Fruit fly (Drosophila melanogaster) whole organism, embryonic: Measurements from ENCODE around the gene CG17839.

ENCODE experiments used
- Bgb ChIP-seq: fragments of 200-800 bp; sonication (Bioruptor generic); IDR thresholded peaks from 2 replicates; pipeline ENCODE4 v1.3.6; 2022; ENCODE audit warnings: missing biosample characterization, missing genetic modification characterization; ENCODE audit not compliant: partially characterized antibody
- CG13123 ChIP-seq: fragments of 200-800 bp; sonication (Bioruptor generic); optimal IDR thresholded peaks from 2 replicates; lab custom pipeline; 2016; ENCODE audit warnings: missing biosample characterization, missing genetic modification characterization
- CG14441 ChIP-seq: fragments of 200-800 bp; sonication (Bioruptor generic); IDR thresholded peaks from 2 replicates; pipeline ENCODE4 v1.3.6; 2022; ENCODE audit warnings: missing biosample characterization, missing genetic modification characterization
- CG1792 ChIP-seq: fragments of 200-800 bp; sonication (Bioruptor generic); optimal IDR thresholded peaks from 2 replicates; lab custom pipeline; 2016; ENCODE audit warnings: missing biosample characterization, missing genetic modification characterization
- CG18011 ChIP-seq: fragments of 200-800 bp; sonication (Bioruptor generic); optimal IDR thresholded peaks from 2 replicates; lab custom pipeline; 2017; ENCODE audit warnings: missing biosample characterization, missing genetic modification characterization, mild to moderate bottlenecking, moderate library complexity, missing genotype
- CG18599 ChIP-seq: fragments of 200-800 bp; sonication (Bioruptor generic); optimal IDR thresholded peaks from 3 replicates; lab custom pipeline; 2017; ENCODE audit warnings: missing biosample characterization, missing genetic modification characterization, mild to moderate bottlenecking, moderate library complexity, missing genetic modification reagents
- CG18619 ChIP-seq: fragments of 200-800 bp; sonication (Bioruptor generic); optimal IDR thresholded peaks from 3 replicates; lab custom pipeline; 2017; ENCODE audit warnings: missing biosample characterization, mild to moderate bottlenecking, missing genetic modification characterization
- CG2129 ChIP-seq: fragments of 200-800 bp; sonication (Bioruptor generic); IDR thresholded peaks from 2 replicates; pipeline ENCODE4 v1.3.6; 2022; ENCODE audit warnings: missing biosample characterization, missing genetic modification characterization; ENCODE audit not compliant: partially characterized antibody
- CG2202 ChIP-seq: fragments of 200-800 bp; sonication (Bioruptor generic); optimal IDR thresholded peaks from 2 replicates; lab custom pipeline; 2018; ENCODE audit warnings: missing biosample characterization, mild to moderate bottlenecking, missing genetic modification characterization
- CG30020 ChIP-seq: fragments of 200-800 bp; optimal IDR thresholded peaks from 2 replicates; lab custom pipeline; 2019; ENCODE audit warnings: missing biosample characterization, mild to moderate bottlenecking, missing genetic modification characterization, moderate library complexity
- CG34422 ChIP-seq: fragments of 200-800 bp; sonication (Bioruptor generic); IDR thresholded peaks from 3 replicates; pipeline ENCODE4 v1.3.6; 2022; ENCODE audit warnings: missing biosample characterization, missing genetic modification characterization
- CG6765 ChIP-seq: fragments of 200-800 bp; sonication (Bioruptor generic); optimal IDR thresholded peaks from 3 replicates; lab custom pipeline; 2017; ENCODE audit warnings: missing biosample characterization, mild to moderate bottlenecking, missing genetic modification characterization
- CG7839 ChIP-seq: fragments of 200-800 bp; sonication (Bioruptor generic); optimal IDR thresholded peaks from 3 replicates; lab custom pipeline; 2018; ENCODE audit warnings: missing biosample characterization, mild to moderate bottlenecking, missing genetic modification characterization, moderate library complexity
- CG8359 ChIP-seq: fragments of 200-800 bp; sonication (Bioruptor generic); optimal IDR thresholded peaks from 2 replicates; lab custom pipeline; 2017; ENCODE audit warnings: missing biosample characterization, mild to moderate bottlenecking, missing genetic modification characterization, borderline replicate concordance
- CG9437 ChIP-seq: fragments of 200-800 bp; sonication (Bioruptor generic); optimal IDR thresholded peaks from 2 replicates; lab custom pipeline; 2018; ENCODE audit warnings: missing biosample characterization, mild to moderate bottlenecking, missing genetic modification characterization
- Dip3 ChIP-seq: fragments of 200-800 bp; sonication (Bioruptor generic); optimal IDR thresholded peaks from 3 replicates; lab custom pipeline; 2016; ENCODE audit warnings: missing biosample characterization, missing genetic modification characterization
- Fer1 ChIP-seq: fragments of 200-800 bp; sonication (Bioruptor generic); optimal IDR thresholded peaks from 2 replicates; lab custom pipeline; 2017; ENCODE audit warnings: missing biosample characterization, mild to moderate bottlenecking, missing genetic modification characterization
- HLH3B ChIP-seq: fragments of 200-800 bp; sonication (Bioruptor generic); IDR thresholded peaks from 2 replicates; pipeline ENCODE4 v1.3.6; 2022; ENCODE audit warnings: missing biosample characterization, missing genetic modification characterization
- Hmr ChIP-seq: fragments of 200-800 bp; sonication (Bioruptor generic); optimal IDR thresholded peaks from 3 replicates; lab custom pipeline; 2017; ENCODE audit warnings: mild to moderate bottlenecking, missing biosample characterization, missing genetic modification reagents, missing genetic modification characterization
- Hr51 ChIP-seq, 2 experiments: fragments of 200-800 bp; sonication (Bioruptor generic); optimal IDR thresholded peaks; 2 replicates in 1 of 2; 3 replicates in 1 of 2; lab custom pipeline; 2016 to 2018; ENCODE audit warnings: missing biosample characterization in 2 of 2, missing genetic modification characterization in 2 of 2, mild to moderate bottlenecking in 1 of 2, moderate library complexity in 1 of 2
- Hr78 ChIP-seq, 2 experiments: fragments of 200-800 bp in 1 of 2; fragments of >200 bp in 1 of 2; sonication (Bioruptor generic) in 1 of 2; optimal IDR thresholded peaks; 2 replicates each; lab custom pipeline; 2017 to 2019; ENCODE audit warnings: missing biosample characterization in 2 of 2, missing genetic modification characterization in 2 of 2, mild to moderate bottlenecking in 1 of 2, moderate library complexity in 1 of 2
- MTF-1 ChIP-seq: fragments of 200-800 bp; sonication (Bioruptor generic); optimal IDR thresholded peaks from 2 replicates; lab custom pipeline; 2018; ENCODE audit warnings: missing biosample characterization, mild to moderate bottlenecking, missing genetic modification characterization, borderline replicate concordance
- Ptx1 ChIP-seq: fragments of 200-800 bp; sonication (Bioruptor generic); IDR thresholded peaks from 2 replicates; pipeline ENCODE4 v1.3.6; 2022; ENCODE audit warnings: missing biosample characterization, missing genetic modification characterization
- Scr ChIP-seq: fragments of 200-800 bp; sonication (Bioruptor generic); IDR thresholded peaks from 2 replicates; pipeline ENCODE4 v1.3.6; 2022; ENCODE audit warnings: missing biosample characterization, missing genetic modification characterization; ENCODE audit not compliant: partially characterized antibody
- Side ChIP-seq: fragments of 200-800 bp; sonication (Bioruptor generic); optimal IDR thresholded peaks from 2 replicates; lab custom pipeline; 2016; ENCODE audit warnings: missing biosample characterization, missing genetic modification characterization
- Sin3A ChIP-seq: fragments of >200 bp; optimal IDR thresholded peaks from 2 replicates; lab custom pipeline; 2018
- Usf ChIP-seq: fragments of 200-800 bp; sonication (Bioruptor generic); optimal IDR thresholded peaks from 2 replicates; lab custom pipeline; 2017; ENCODE audit warnings: missing genotype, missing biosample characterization, missing genetic modification characterization
- Xbp1 ChIP-seq: fragments of 200-800 bp; sonication (Bioruptor generic); optimal IDR thresholded peaks from 3 replicates; lab custom pipeline; 2016; ENCODE audit warnings: missing biosample characterization, mild to moderate bottlenecking, missing genetic modification characterization
- Xrp1 ChIP-seq: fragments of 200-800 bp; sonication (Bioruptor generic); IDR thresholded peaks from 2 replicates; pipeline ENCODE4 v1.3.6; 2022; ENCODE audit warnings: missing biosample characterization, missing genetic modification characterization
- al ChIP-seq: fragments of 200-800 bp; sonication (Bioruptor generic); IDR thresholded peaks from 2 replicates; pipeline ENCODE4 v1.3.6; 2022; ENCODE audit warnings: missing biosample characterization, missing genetic modification characterization
- aop ChIP-seq: fragments of 200-800 bp; sonication (Bioruptor generic); IDR thresholded peaks from 2 replicates; pipeline ENCODE4 v1.3.6; 2022; ENCODE audit warnings: missing biosample characterization, missing genetic modification characterization
- ap ChIP-seq: fragments of 200-800 bp; sonication (Bioruptor generic); IDR thresholded peaks from 2 replicates; pipeline ENCODE4 v1.3.6; 2022; ENCODE audit warnings: missing biosample characterization, missing genetic modification characterization
- cato ChIP-seq: fragments of 200-800 bp; sonication (Bioruptor generic); optimal IDR thresholded peaks from 2 replicates; lab custom pipeline; 2016; ENCODE audit warnings: missing biosample characterization, missing genetic modification characterization, borderline replicate concordance
- fd3F ChIP-seq: fragments of 200-800 bp; sonication (Bioruptor generic); optimal IDR thresholded peaks from 2 replicates; lab custom pipeline; 2018; ENCODE audit warnings: missing biosample characterization, mild to moderate bottlenecking, missing genetic modification characterization, moderate library complexity
- fd64A ChIP-seq: fragments of 200-800 bp; sonication (Bioruptor generic); optimal IDR thresholded peaks from 3 replicates; lab custom pipeline; 2018; ENCODE audit warnings: missing biosample characterization, mild to moderate bottlenecking, missing genetic modification characterization
- gcm ChIP-seq: fragments of 200-800 bp; sonication (Bioruptor generic); optimal IDR thresholded peaks from 2 replicates; lab custom pipeline; 2019; ENCODE audit warnings: missing biosample characterization, mild to moderate bottlenecking, missing genetic modification characterization, moderate library complexity
- grau ChIP-seq: fragments of 200-800 bp; optimal IDR thresholded peaks from 3 replicates; lab custom pipeline; 2019; ENCODE audit warnings: missing biosample characterization, mild to moderate bottlenecking, missing genetic modification characterization, moderate library complexity
- ham ChIP-seq: fragments of 200-800 bp; sonication (Bioruptor generic); IDR thresholded peaks from 2 replicates; pipeline ENCODE4 v1.3.6; 2022; ENCODE audit warnings: missing biosample characterization, missing genetic modification characterization
- hb ChIP-seq: fragments of 200-800 bp; sonication (Bioruptor generic); IDR thresholded peaks from 3 replicates; pipeline ENCODE4 v1.3.6; 2022; ENCODE audit warnings: missing biosample characterization, missing genetic modification characterization; ENCODE audit not compliant: partially characterized antibody
- kay ChIP-seq: fragments of 200-800 bp; sonication (Bioruptor generic); optimal IDR thresholded peaks from 2 replicates; lab custom pipeline; 2016; ENCODE audit warnings: missing biosample characterization, missing genetic modification characterization
- maf-S ChIP-seq: fragments of 200-800 bp; sonication (Bioruptor generic); optimal IDR thresholded peaks from 2 replicates; lab custom pipeline; 2016; ENCODE audit warnings: missing biosample characterization, missing genetic modification characterization
- nmo ChIP-seq: fragments of 200-800 bp; sonication (Bioruptor generic); optimal IDR thresholded peaks from 2 replicates; lab custom pipeline; 2018; ENCODE audit warnings: missing biosample characterization, mild to moderate bottlenecking, missing genetic modification characterization, moderate library complexity
- pho ChIP-seq: fragments of 200-800 bp; sonication (Bioruptor generic); optimal IDR thresholded peaks from 2 replicates; lab custom pipeline; 2016; ENCODE audit warnings: missing biosample characterization, missing genetic modification characterization
- seq ChIP-seq: fragments of 200-800 bp; sonication (Bioruptor generic); IDR thresholded peaks from 2 replicates; pipeline ENCODE4 v1.3.6; 2022; ENCODE audit warnings: missing biosample characterization, missing genetic modification characterization
- slbo ChIP-seq: fragments of 200-800 bp; sonication (Bioruptor generic); IDR thresholded peaks from 2 replicates; pipeline ENCODE4 v1.3.6; 2022; ENCODE audit warnings: missing biosample characterization, missing genetic modification characterization
- so ChIP-seq: fragments of 200-800 bp; sonication (Bioruptor generic); IDR thresholded peaks from 3 replicates; pipeline ENCODE4 v1.3.6; 2022; ENCODE audit warnings: missing biosample characterization, missing genetic modification characterization
- tll ChIP-seq, 2 experiments: fragments of 200-800 bp in 1 of 2; fragments of >200 bp in 1 of 2; sonication (Bioruptor generic) in 1 of 2; optimal IDR thresholded peaks; 2 replicates each; lab custom pipeline; 2017 to 2019; ENCODE audit warnings: missing biosample characterization in 2 of 2, missing genetic modification characterization in 2 of 2, mild to moderate bottlenecking in 1 of 2, moderate library complexity in 1 of 2
- usp ChIP-seq: fragments of >200 bp; optimal IDR thresholded peaks from 2 replicates; lab custom pipeline; 2017; ENCODE audit warnings: missing biosample characterization, missing genetic modification characterization

The CG17839 gene

dm6 chr3L:14786230-14786850 is 18.6 kb upstream of the CG17839 start, which contains the start of the genes bmm and Tdrd3 (continued):
- TF ChIP-seq Side (GFP tag; lab: Kevin White, UChicago) (peak; percentile 31), nmo (GFP tag; lab: Kevin White, UChicago) (peak; percentile 93), ham (GFP tag; lab: Robert Waterston, UW) (no peak; the same call in 1 of the 2 replicates), CG7839 (tag; lab: Kevin White, UChicago) (peak; percentile 84), fd3F (GFP tag; lab: Kevin White, UChicago) (peak; percentile 82), MTF-1 (GFP tag; lab: Kevin White, UChicago) (peak; percentile 41), Bgb (GFP tag; lab: Robert Waterston, UW) (peak; percentile 83), CG18011 (GFP tag; lab: Kevin White, UChicago) (peak; percentile 34), aop (no peak), hb (peak; percentile 84), gcm (GFP tag; lab: Kevin White, UChicago) (peak; percentile 79), Ptx1 (GFP tag; lab: Robert Waterston, UW) (peak; percentile 64), usp (GFP tag; lab: Kevin White, UChicago) (no peak), Xbp1 (GFP tag; lab: Kevin White, UChicago) (peak; percentile 90), Dip3 (peak; percentile 50), Sin3A (lab: Kevin White, UChicago) (peak; percentile 12), CG18619 (GFP tag; lab: Kevin White, UChicago) (peak; percentile 69), Xrp1 (GFP tag; lab: Robert Waterston, UW) (peak; percentile 63), Scr (peak; percentile 95), pho (peak; percentile 75), Usf (GFP tag; lab: Kevin White, UChicago) (peak; percentile 79), CG14441 (peak; percentile 75), HLH3B (peak; percentile 75), ap (GFP tag; lab: Robert Waterston, UW) (peak; percentile 29; the same call in 1 of the 2 replicates), Hr51 (GFP tag; optimal IDR thresholded peaks at IDR 0.05; lab: Kevin White, UChicago) (peak; percentile 17 to 84), tll (GFP tag; optimal IDR thresholded peaks at IDR 0.05; lab: Kevin White, UChicago) (peak in 1 of 2 experiments; percentile 53), fd64A (GFP tag; lab: Kevin White, UChicago) (no peak), kay (peak; percentile 50), CG1792 (GFP tag; lab: Kevin White, UChicago) (no peak), slbo (GFP tag; lab: Robert Waterston, UW) (peak; percentile 94), cato (peak; percentile 64), CG34422 (GFP tag; lab: Robert Waterston, UW) (peak; percentile 61), Hmr (GFP tag; lab: Kevin White, UChicago) (peak; percentile 87), so (GFP tag; lab: Robert Waterston, UW) (peak; percentile 63; the same call in 1 of the 3 replicates), CG2129 (GFP tag; lab: Robert Waterston, UW) (peak; percentile 85; the same call in 1 of the 2 replicates), maf-S (GFP tag; lab: Kevin White, UChicago) (peak; percentile 61), CG30020 (peak; percentile 89), Hr78 (GFP tag; optimal IDR thresholded peaks at IDR 0.05; lab: Kevin White, UChicago) (no peak), al (GFP tag; lab: Robert Waterston, UW) (peak; percentile 60), grau (tag; lab: Kevin White, UChicago) (peak; percentile 90), CG13123 (GFP tag; lab: Kevin White, UChicago) (peak; percentile 52), CG2202 (tag; lab: Kevin White, UChicago) (no peak), seq (peak; percentile 53; the same call in 1 of the 2 replicates), CG18599 (GFP tag; lab: Kevin White, UChicago) (peak; percentile 89), CG9437 (GFP tag; lab: Kevin White, UChicago) (peak; percentile 72), Fer1 (GFP tag; lab: Kevin White, UChicago) (peak; percentile 74), CG8359 (GFP tag; lab: Kevin White, UChicago) (no peak), CG6765 (peak; percentile 81)
